Fruit fly (Drosophila melanogaster): ENCODE data around the gene Tti1.

DNA sequence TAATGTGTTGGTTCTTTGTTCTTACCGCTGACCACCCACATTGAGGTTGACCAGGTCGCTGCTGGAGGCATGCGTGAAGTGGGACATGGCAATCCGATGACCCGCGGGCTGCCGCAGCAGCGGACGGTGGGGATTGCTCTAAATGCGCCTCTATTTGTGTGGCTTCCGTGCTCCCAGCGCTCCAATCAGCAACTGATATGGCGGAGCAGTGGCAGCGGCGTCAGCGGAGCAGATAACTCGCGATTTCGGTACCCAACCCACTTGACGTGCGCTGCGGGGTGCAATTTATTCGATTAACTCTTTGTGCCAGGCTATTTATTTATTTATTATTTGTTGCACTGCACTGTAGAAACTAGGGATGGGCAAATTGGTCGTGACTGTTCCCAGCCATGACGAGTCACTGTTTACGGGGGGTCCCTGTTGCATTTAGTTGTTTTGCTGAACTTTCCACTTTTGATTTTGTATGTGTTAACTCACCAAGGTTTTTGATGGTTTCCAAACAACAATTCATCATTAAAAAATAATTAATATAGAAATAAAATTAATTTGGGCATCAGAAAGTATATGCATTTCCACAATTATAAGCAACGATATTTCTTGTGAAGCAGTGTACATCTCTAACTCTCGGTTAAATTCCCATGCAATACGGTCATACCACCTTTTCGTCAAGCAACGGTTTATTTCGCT lies 46.3 kb upstream of the Tti1 start, which contains the start of the genes CG9467 and CG8526:
- TF ChIP-seq Dll (optimal IDR thresholded peaks at IDR 0.05) (no peak), CG8478 (optimal IDR thresholded peaks at IDR 0.05) (no peak), EcR (GFP tag; optimal IDR thresholded peaks at IDR 0.05) (no peak), pan (optimal IDR thresholded peaks at IDR 0.05) (no peak)
